Fruit fly (Drosophila melanogaster): ENCODE measurements around the gene Npc2h.

The Npc2h gene

dm6 chr3R:30718442-30718841 lies 27.6 kb downstream of the Npc2h start (continued):
- TF ChIP-seq CG4617 (GFP tag; optimal IDR thresholded peaks at IDR 0.05; ENCODE audit: borderline replicate concordance): no peak
- no peak for TF ChIP-seq al (GFP tag; IDR thresholded peaks at IDR 0.05)
- peak; percentile 7 for TF ChIP-seq CG4820 (GFP tag; optimal IDR thresholded peaks at IDR 0.05)
- TF ChIP-seq H15 (GFP tag; IDR thresholded peaks at IDR 0.05): no peak
- TF ChIP-seq btn (GFP tag; optimal IDR thresholded peaks at IDR 0.05): no peak
- no peak for TF ChIP-seq BEAF-32 (GFP tag; optimal IDR thresholded peaks at IDR 0.05)
- TF ChIP-seq CG1024 (GFP tag; IDR thresholded peaks at IDR 0.05): no peak
- TF ChIP-seq CTCF (GFP tag; optimal IDR thresholded peaks at IDR 0.05): no peak
- TF ChIP-seq unc-4 (GFP tag; IDR thresholded peaks at IDR 0.05; ENCODE audit: partially characterized antibody): no peak
- TF ChIP-seq her (GFP tag; optimal IDR thresholded peaks at IDR 0.05): no peak
- TF ChIP-seq unpg (GFP tag; optimal IDR thresholded peaks at IDR 0.05): peak; percentile 16
- no peak for TF ChIP-seq vfl (GFP tag; optimal IDR thresholded peaks at IDR 0.05)
- TF ChIP-seq usp (GFP tag; optimal IDR thresholded peaks at IDR 0.05): no peak
- peak; percentile 27; the same call in 1 of the 2 replicates for TF ChIP-seq ranshi (GFP tag; IDR thresholded peaks at IDR 0.05)
- no peak for TF ChIP-seq CG10431 (GFP tag; optimal IDR thresholded peaks at IDR 0.05)
- TF ChIP-seq NC2β (GFP tag; optimal IDR thresholded peaks at IDR 0.05): no peak
- 0 out of 3 replicates have a peak, but pooled peaks have one; percentile 29 for TF ChIP-seq Optix (GFP tag; IDR thresholded peaks at IDR 0.05)
- TF ChIP-seq Max (GFP tag; optimal IDR thresholded peaks at IDR 0.05): no peak
- TF ChIP-seq croc (GFP tag; conservative IDR thresholded peaks at IDR 0.05): no peak
- no peak for TF ChIP-seq sna (GFP tag; IDR thresholded peaks at IDR 0.05; ENCODE audit: partially characterized antibody)
- TF ChIP-seq ind (GFP tag; optimal IDR thresholded peaks at IDR 0.05): peak; percentile 3
- no peak for TF ChIP-seq Hand (GFP tag; optimal IDR thresholded peaks at IDR 0.05)
- no peak for TF ChIP-seq GATAe (GFP tag; conservative IDR thresholded peaks at IDR 0.05)
- no peak for TF ChIP-seq fd64A (GFP tag; optimal IDR thresholded peaks at IDR 0.05)
- no peak for TF ChIP-seq ham (GFP tag; IDR thresholded peaks at IDR 0.05)
- no peak for TF ChIP-seq NFAT (GFP tag; IDR thresholded peaks at IDR 0.05)
- TF ChIP-seq trh (GFP tag; optimal IDR thresholded peaks at IDR 0.05): no peak
- no peak for TF ChIP-seq CG12659 (GFP tag; optimal IDR thresholded peaks at IDR 0.05)
- TF ChIP-seq CG15696 (tag; optimal IDR thresholded peaks at IDR 0.05): no peak
- TF ChIP-seq disco-r (GFP tag; optimal IDR thresholded peaks at IDR 0.05): no peak
- TF ChIP-seq scrt (GFP tag; optimal IDR thresholded peaks at IDR 0.05): no peak
- TF ChIP-seq oc (tag; optimal IDR thresholded peaks at IDR 0.05): peak; percentile 45
- peak; percentile 16; the same call in 1 of the 3 replicates for TF ChIP-seq CG11093 (GFP tag; IDR thresholded peaks at IDR 0.05)
- no peak for TF ChIP-seq Chrac-16 (GFP tag; optimal IDR thresholded peaks at IDR 0.05)
- TF ChIP-seq Hmx (GFP tag; optimal IDR thresholded peaks at IDR 0.05): no peak
- no peak for TF ChIP-seq CG17829 (tag; optimal IDR thresholded peaks at IDR 0.05)
- 0 out of 2 replicates have a peak, but pooled peaks have one; percentile 9 for TF ChIP-seq CG31441 (GFP tag; IDR thresholded peaks at IDR 0.05)
- no peak for TF ChIP-seq crol (GFP tag; IDR thresholded peaks at IDR 0.05)
- TF ChIP-seq Neu2 (GFP tag; optimal IDR thresholded peaks at IDR 0.05; ENCODE audit: borderline replicate concordance): no peak
- no peak for TF ChIP-seq B-H2 (GFP tag; optimal IDR thresholded peaks at IDR 0.05)
- TF ChIP-seq Camta (GFP tag; optimal IDR thresholded peaks at IDR 0.05): no peak
- no peak for TF ChIP-seq CG3065 (GFP tag; optimal IDR thresholded peaks at IDR 0.05)
- no peak for TF ChIP-seq Mad (GFP tag; optimal IDR thresholded peaks at IDR 0.05)
- no peak for TF ChIP-seq esg (GFP tag; conservative IDR thresholded peaks at IDR 0.05)
- no peak for TF ChIP-seq CG32532 (GFP tag; IDR thresholded peaks at IDR 0.05)
- no peak for TF ChIP-seq C15 (GFP tag; IDR thresholded peaks at IDR 0.05)
- 0 out of 2 replicates have a peak, but pooled peaks have one; percentile 18 for TF ChIP-seq CG5953 (GFP tag; IDR thresholded peaks at IDR 0.05)
- no peak for TF ChIP-seq Sry-δ (GFP tag; optimal IDR thresholded peaks at IDR 0.05)
- TF ChIP-seq Elba2 (GFP tag; optimal IDR thresholded peaks at IDR 0.05): no peak
- no peak for TF ChIP-seq HmgZ (tag; optimal IDR thresholded peaks at IDR 0.05)
- TF ChIP-seq dmrt11E (tag; optimal IDR thresholded peaks at IDR 0.05): peak; percentile 46
- no peak for TF ChIP-seq peb (GFP tag; IDR thresholded peaks at IDR 0.05)
- TF ChIP-seq Meics (GFP tag; optimal IDR thresholded peaks at IDR 0.05): no peak

Measured in whole organism, embryonic.